Worm (Caenorhabditis elegans): Measurements from ENCODE around the gene lips-15.

The lips-15 gene

DNA sequence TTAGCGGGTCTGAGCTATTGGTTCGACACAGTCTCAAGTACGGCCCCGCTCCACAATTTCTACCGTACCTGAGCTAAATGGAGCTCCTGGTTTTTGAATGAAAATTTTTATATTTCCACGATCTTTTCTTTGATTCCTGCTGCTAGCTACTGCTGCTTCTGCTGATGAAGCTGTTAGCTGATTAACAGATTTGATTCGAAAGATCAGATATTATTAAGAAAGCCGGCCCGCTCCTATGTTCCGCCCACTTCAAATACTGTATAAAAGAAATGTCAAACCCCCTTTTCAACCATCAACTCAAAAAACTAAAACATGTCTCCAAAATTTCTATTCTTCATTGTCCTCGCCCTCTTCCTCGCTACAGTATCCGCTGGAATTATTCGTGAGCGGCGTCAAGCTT, 13.4 kb downstream of the lips-15 start, which contains the start of gene nspe-3:
Gene nspe-3, plus strand, starts transcription at position 301 of the 400 bp plus-strand sequence.
- TF ChIP-seq elt-1 (tag; optimal IDR thresholded peaks at IDR 0.05; ENCODE audit: borderline replicate concordance, insufficient read depth) (no peak), ham-2 (GFP tag; optimal IDR thresholded peaks at IDR 0.05) (no peak), ceh-43 (GFP tag; optimal IDR thresholded peaks at IDR 0.05) (no peak), elt-3 (tag; optimal IDR thresholded peaks at IDR 0.05) (no peak), mls-2 (tag; optimal IDR thresholded peaks at IDR 0.05) (no peak), flh-1 (GFP tag; optimal IDR thresholded peaks at IDR 0.05) (no peak), unc-62 (GFP tag; optimal IDR thresholded peaks at IDR 0.05) (no peak), ceh-39 (tag; optimal IDR thresholded peaks at IDR 0.05) (no peak), ztf-11 (tag; optimal IDR thresholded peaks at IDR 0.05) (no peak), snpc-4 (tag; optimal IDR thresholded peaks at IDR 0.05) (no peak), tbx-8 (GFP tag; optimal IDR thresholded peaks at IDR 0.05) (no peak), drap-1 (GFP tag; optimal IDR thresholded peaks at IDR 0.05) (no peak), hlh-1 (tag; optimal IDR thresholded peaks at IDR 0.05) (no peak), nhr-76 (tag; optimal IDR thresholded peaks at IDR 0.05) (no peak)

DNA sequence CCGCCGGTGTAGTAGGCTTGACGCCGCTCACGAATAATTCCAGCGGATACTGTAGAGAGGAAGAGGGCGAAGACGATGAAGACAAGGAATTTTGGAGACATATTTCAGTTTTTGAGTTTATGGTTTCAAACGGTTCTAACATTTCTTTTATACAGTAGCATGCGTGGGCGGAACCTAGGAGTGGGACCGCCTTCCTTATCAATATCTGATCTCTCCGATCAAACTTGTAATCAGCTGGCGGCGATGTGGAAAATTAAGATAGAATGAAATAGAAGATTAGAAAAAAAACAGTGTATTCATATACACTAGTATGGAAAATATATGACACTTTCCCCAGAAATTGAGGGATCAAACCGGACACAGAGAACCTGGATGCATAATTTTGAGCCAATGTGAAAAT, 15.1 kb downstream of the lips-15 start, which contains the start of gene nspe-2:
Gene nspe-2, minus strand, starts transcription at position 101 of the 400 bp plus-strand sequence.
- TF ChIP-seq mab-5 (tag; optimal IDR thresholded peaks at IDR 0.05) (no peak), mep-1 (tag; optimal IDR thresholded peaks at IDR 0.05) (no peak), lin-13 (tag; optimal IDR thresholded peaks at IDR 0.05) (no peak), unc-120 (tag; optimal IDR thresholded peaks at IDR 0.05; ENCODE audit: poor library complexity, severe bottlenecking) (no peak), blmp-1 (tag; optimal IDR thresholded peaks at IDR 0.05) (no peak)

DNA sequence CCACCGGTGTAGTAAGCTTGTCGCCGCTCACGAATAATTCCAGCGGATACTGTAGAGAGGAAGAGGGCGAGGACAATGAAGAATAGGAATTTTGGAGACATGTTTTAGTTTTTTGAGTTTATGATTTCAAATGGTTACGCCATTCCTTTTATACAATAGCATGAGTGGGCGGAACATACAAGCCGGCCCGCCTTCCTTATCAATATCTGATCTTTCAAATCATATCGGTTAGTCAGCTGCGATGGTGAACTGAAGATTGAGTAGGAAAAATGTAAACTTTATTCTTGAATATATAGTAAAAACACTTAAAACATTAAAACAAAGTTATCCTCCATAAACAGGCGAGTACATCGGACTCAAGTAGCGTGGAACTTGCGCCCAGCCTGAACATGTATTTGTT, 16.6 kb downstream of the lips-15 start, which contains the start of gene nspe-1:
Gene nspe-1, minus strand, starts transcription at position 101 of the 400 bp plus-strand sequence.
- TF ChIP-seq ztf-11 (tag; optimal IDR thresholded peaks at IDR 0.05): no peak
- TF ChIP-seq sem-2 (GFP tag; optimal IDR thresholded peaks at IDR 0.05): no peak
- TF ChIP-seq nhr-12 (tag; optimal IDR thresholded peaks at IDR 0.05): no peak
- no peak for TF ChIP-seq drap-1 (GFP tag; optimal IDR thresholded peaks at IDR 0.05)
- TF ChIP-seq lin-13 (tag; optimal IDR thresholded peaks at IDR 0.05): no peak

DNA sequence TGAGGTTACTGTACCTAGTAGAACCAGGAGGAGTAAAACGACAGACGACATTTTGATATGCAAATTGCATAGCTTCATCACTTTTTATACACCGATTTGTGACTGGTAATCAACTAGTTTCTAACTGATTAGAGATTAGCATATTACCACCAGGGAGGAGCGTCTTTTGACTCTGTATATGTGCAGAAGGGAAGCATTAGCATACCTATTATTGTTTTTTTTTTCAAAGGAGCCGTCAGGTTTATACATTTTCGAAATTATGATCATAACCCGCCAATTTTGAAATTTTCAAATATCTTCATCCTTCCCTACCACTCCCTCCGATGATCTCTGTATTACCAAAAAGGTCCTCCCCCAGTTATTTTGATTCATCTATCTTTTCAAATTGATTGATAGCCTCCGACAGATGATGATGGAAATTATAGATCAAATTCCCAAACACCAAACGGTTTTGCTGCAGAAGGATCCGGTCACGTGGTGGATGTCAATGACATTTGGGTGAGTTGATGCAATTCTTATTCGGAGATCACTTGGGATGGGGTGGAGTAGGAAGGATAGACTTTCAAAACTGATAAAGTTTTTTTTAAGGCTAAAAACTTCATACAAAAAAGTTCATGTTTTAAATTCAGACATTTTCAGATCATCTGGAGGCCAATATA, 17.9 kb downstream of the lips-15 start, which contains the start of gene nspe-8:
Gene nspe-8, minus strand, starts transcription at position 51 of the 659 bp plus-strand sequence.
- no peak for TF ChIP-seq ceh-83 (GFP tag; optimal IDR thresholded peaks at IDR 0.05)
- TF ChIP-seq ceh-43 (GFP tag; optimal IDR thresholded peaks at IDR 0.05): no peak
- no peak for TF ChIP-seq sptf-1 (tag; optimal IDR thresholded peaks at IDR 0.05)
- TF ChIP-seq nhr-28 (tag; optimal IDR thresholded peaks at IDR 0.05): no peak
- no peak for TF ChIP-seq unc-39 (tag; optimal IDR thresholded peaks at IDR 0.05)
- no peak for TF ChIP-seq snpc-4 (tag; optimal IDR thresholded peaks at IDR 0.05)
- no peak for TF ChIP-seq ham-2 (GFP tag; optimal IDR thresholded peaks at IDR 0.05)
- TF ChIP-seq bed-3 (GFP tag; optimal IDR thresholded peaks at IDR 0.05): no peak
- TF ChIP-seq unc-120 (tag; optimal IDR thresholded peaks at IDR 0.05; ENCODE audit: poor library complexity, severe bottlenecking): no peak
- TF ChIP-seq elt-1 (tag; optimal IDR thresholded peaks at IDR 0.05; ENCODE audit: borderline replicate concordance, insufficient read depth): no peak
- no peak for TF ChIP-seq ztf-11 (tag; optimal IDR thresholded peaks at IDR 0.05)
- TF ChIP-seq ces-1 (GFP tag; optimal IDR thresholded peaks at IDR 0.05): no peak

DNA sequence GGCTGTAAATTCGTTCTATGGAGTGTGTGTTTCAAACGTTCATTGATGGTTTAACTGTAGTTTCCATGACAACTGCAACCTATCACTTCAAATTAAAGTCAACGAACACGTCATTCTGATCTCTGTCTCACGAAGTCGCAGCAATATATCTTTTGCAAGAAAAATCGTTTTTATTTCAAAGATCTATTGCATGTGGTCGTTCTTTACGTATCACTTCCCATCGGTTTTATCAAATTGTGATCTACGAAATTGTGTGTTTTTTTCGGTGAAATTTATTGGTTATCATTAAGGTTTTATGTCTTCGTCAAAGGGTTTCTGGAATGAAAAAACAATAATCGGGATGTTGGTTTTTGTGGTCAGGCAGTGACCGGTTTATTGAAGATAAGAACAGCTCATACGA, 18.7 kb downstream of the lips-15 start:
- TF ChIP-seq sem-2 (GFP tag; optimal IDR thresholded peaks at IDR 0.05) (no peak), bed-3 (GFP tag; optimal IDR thresholded peaks at IDR 0.05) (no peak), ceh-43 (GFP tag; optimal IDR thresholded peaks at IDR 0.05) (no peak), unc-120 (tag; optimal IDR thresholded peaks at IDR 0.05; ENCODE audit: poor library complexity, severe bottlenecking) (no peak), nhr-76 (tag; optimal IDR thresholded peaks at IDR 0.05) (no peak), mls-2 (tag; optimal IDR thresholded peaks at IDR 0.05) (no peak), nhr-237 (tag; optimal IDR thresholded peaks at IDR 0.05) (no peak), unc-62 (GFP tag; optimal IDR thresholded peaks at IDR 0.05) (no peak), cnd-1 (tag; optimal IDR thresholded peaks at IDR 0.05) (no peak), sptf-1 (tag; optimal IDR thresholded peaks at IDR 0.05) (no peak), snpc-4 (tag; optimal IDR thresholded peaks at IDR 0.05) (no peak), zip-8 (tag; optimal IDR thresholded peaks at IDR 0.05) (no peak), lsy-2 (tag; optimal IDR thresholded peaks at IDR 0.05) (no peak), elt-1 (tag; optimal IDR thresholded peaks at IDR 0.05; ENCODE audit: borderline replicate concordance, insufficient read depth) (no peak), blmp-1 (tag; optimal IDR thresholded peaks at IDR 0.05) (no peak), drap-1 (GFP tag; optimal IDR thresholded peaks at IDR 0.05) (no peak), lin-32 (GFP tag; optimal IDR thresholded peaks at IDR 0.05) (no peak), flh-1 (GFP tag; optimal IDR thresholded peaks at IDR 0.05) (no peak), ham-2 (GFP tag; optimal IDR thresholded peaks at IDR 0.05) (no peak)
